Fruit fly (Drosophila melanogaster): ENCODE measurements around the gene Ran.

The Ran gene

DNA sequence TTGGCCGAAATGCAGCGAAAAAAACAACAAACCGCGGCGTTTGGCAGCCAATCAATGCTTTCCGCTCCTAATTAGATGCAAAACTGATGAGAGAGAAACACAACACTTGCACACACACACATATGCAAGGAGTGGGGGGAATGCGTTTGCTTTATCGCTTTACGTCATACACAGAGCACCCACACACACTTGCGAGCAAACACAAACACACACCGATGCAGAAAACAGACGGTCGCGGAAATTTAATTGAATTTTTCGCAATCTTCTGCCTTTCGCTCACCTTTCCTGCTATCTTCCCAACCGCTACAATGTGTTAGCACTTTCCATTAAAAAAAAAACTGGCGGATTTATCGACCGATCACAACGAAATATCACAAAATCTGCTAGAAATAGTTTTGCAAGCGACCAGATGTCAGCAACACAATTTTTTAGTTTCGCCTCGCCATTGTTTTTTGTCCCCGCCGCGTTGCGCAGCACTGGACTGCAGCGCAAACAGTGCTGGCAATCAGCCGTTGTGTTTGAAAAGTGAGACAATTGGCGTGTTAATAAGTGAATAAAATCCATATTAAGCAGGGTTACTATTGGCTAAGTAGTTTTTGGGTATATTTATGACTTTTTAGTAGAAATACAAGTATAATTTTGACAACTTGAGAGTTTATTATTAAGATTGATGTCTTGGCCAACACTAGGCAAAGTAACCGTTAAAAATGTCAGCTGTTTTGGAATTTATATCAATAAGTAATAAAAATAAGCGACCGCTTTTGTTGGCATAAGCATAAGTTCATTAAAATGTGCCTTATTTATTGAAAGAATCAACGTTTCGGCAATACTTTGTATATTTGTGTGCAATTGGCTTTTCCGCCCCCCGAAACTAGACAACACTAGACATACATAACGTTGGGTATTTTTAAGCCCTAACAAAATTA, 11.7 kb downstream of the Ran start, which contains the start of gene Klp10A:
Gene Klp10A, minus strand, starts transcription at position 532 of the 926 bp plus-strand sequence.
- TF ChIP-seq CG15710 (tag; optimal IDR thresholded peaks at IDR 0.05) (peak; percentile 22), CG8159 (tag; optimal IDR thresholded peaks at IDR 0.05) (no peak)

DNA sequence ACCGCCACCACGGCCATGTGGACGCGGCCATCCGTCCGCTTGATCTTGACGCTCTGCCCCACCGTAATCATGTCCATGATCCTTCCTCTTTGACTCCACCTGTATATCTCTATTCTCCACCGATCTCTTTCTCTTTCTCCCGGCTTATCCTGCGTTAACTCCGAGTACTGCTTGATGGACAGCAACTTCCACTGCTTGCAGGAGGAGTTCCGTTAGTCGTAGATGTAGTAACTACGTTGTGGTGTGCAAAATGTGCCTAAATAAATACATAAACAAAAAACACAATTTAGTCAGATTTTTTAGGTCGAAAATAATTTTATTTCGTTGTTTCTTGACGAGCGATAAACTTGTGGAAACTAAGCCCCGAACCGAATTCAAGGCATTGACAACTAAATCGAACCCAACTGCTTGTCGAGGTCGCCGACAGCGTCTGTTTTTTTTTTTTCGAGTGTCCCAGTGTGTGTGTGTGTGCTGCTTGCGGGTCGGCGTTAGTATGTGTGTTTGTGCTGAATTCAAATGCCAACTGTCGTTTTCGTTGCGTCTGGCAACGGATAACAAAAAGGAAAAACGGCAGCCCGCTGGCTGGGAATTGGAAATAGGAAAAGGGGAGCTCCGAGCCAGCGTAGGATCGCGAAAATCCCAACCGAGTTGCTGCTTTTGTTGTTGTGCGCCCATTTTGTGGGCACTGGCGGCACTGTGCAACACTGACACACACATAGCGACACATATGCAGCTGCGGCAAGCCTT, 12.5 kb downstream of the Ran start:
- TF ChIP-seq CG32121 (GFP tag; IDR thresholded peaks at IDR 0.05), result no peak
- peak; percentile 15 for TF ChIP-seq EcR (GFP tag; optimal IDR thresholded peaks at IDR 0.05)
- no peak for TF ChIP-seq fd96Ca (GFP tag; IDR thresholded peaks at IDR 0.05)

DNA sequence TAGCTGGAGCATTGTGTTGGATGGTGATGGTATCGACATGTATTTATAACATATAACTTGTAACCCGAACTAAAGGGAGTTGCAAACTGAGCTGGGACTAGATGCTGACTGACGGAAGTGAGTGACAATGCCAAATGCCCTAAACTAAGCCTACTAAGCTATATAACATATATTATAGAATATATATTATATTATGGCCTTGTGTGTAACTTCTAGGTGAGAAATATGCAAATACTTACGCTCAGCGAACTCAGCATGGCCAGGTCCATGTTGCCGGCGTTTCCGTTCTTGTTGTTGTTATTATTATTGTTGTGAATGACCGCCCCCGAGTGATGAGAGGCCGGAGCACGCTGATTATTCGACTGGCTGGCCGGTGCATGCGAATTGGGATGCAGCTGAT, 16.2 kb downstream of the Ran start, which contains the start of gene CG44385:
Gene CG44385, minus strand, starts transcription at position 101 of the 400 bp plus-strand sequence.
- TF ChIP-seq Snoo (tag; optimal IDR thresholded peaks at IDR 0.05), result no peak
- no peak for TF ChIP-seq CG32121 (GFP tag; IDR thresholded peaks at IDR 0.05)
- no peak for TF ChIP-seq CG12605 (GFP tag; IDR thresholded peaks at IDR 0.05)
- no peak for TF ChIP-seq CG13204 (GFP tag; optimal IDR thresholded peaks at IDR 0.05)
- TF ChIP-seq CG8159 (tag; optimal IDR thresholded peaks at IDR 0.05), result no peak
- TF ChIP-seq CG4496 (GFP tag; IDR thresholded peaks at IDR 0.05), result no peak
- no peak for TF ChIP-seq EcR (GFP tag; optimal IDR thresholded peaks at IDR 0.05)
- TF ChIP-seq gl (tag; optimal IDR thresholded peaks at IDR 0.05), result no peak

DNA sequence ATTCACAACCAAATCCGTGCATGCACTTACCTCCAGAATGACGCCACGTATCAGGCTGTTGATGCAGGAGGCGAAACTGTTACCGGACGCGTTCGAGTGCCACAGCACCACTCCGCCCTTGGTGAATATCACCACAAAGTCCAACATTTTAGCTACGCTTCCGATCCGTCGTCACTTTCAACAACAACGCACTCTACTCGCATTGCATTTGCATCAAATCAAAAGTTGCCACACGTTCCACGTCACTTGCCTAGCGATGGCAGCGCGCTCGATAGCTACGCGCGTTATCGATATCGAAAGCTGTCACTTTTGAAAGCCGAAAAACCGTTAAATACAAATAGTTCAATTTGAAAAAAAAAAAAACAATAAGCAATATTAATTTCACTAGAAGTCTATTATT, 19.7 kb downstream of the Ran start, which contains the start of gene SrpRalpha:
Gene SrpRalpha, minus strand, starts transcription at position 260 of the 400 bp plus-strand sequence.
- 0 out of 2 replicates have a peak, but pooled peaks have one; percentile 13 for TF ChIP-seq CG12605 (GFP tag; IDR thresholded peaks at IDR 0.05)
- no peak for TF ChIP-seq fd96Ca (GFP tag; IDR thresholded peaks at IDR 0.05)

DNA sequence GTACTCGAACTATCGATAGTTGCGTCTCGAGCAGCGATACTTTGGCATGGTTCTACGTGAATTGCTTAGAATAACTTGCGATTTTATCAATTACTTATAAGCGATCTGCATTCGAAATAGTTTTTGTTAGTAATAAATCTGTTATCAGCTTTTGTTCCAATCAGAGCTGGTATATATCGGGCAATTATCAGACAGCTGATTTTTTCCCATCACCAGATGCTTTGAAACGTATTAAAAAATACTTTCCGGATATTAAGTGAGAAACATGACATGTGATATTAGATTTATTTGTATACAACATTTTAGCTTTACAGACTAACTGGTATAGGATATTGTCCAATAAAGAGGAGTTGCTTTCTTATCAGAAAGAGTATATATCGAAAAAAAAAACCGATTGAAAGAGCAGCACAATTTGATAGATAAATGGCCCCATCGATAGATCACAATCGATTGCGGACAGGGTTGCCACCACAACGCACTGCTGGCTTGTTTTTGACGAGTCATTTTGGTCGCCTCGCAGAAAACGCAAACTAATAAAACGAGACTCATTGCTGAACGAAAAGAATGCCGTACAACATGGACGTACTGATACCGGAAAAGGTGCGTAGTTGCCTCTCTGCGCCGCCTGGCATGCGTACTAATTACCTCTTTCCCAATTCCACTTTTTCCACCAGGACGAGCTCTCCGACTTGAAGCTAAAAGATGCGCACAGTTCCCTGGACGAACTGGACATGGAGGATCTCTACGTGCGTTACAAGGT, 23.6 kb downstream of the Ran start, which contains the start of gene Rpt3:
Gene Rpt3, plus strand, starts transcription at position 353 of the 760 bp plus-strand sequence.
- TF ChIP-seq rn (GFP tag; IDR thresholded peaks at IDR 0.05), result no peak
- no peak for TF ChIP-seq CG12605 (GFP tag; IDR thresholded peaks at IDR 0.05)
- no peak for TF ChIP-seq CG32121 (GFP tag; IDR thresholded peaks at IDR 0.05)
- TF ChIP-seq CG17806 (tag; optimal IDR thresholded peaks at IDR 0.05), result no peak
- no peak for TF ChIP-seq Snoo (tag; optimal IDR thresholded peaks at IDR 0.05)
- TF ChIP-seq Pif1B (GFP tag; optimal IDR thresholded peaks at IDR 0.05), result no peak
- no peak for TF ChIP-seq CG8159 (tag; optimal IDR thresholded peaks at IDR 0.05)
- TF ChIP-seq CG10348 (GFP tag; IDR thresholded peaks at IDR 0.05), result no peak
- no peak for TF ChIP-seq fd96Ca (GFP tag; IDR thresholded peaks at IDR 0.05)
- TF ChIP-seq CG4496 (GFP tag; IDR thresholded peaks at IDR 0.05), result no peak; the same call in 2 of the 3 replicates
- no peak for TF ChIP-seq CG8301 (tag; optimal IDR thresholded peaks at IDR 0.05)
- no peak for TF ChIP-seq Pif1A (GFP tag; optimal IDR thresholded peaks at IDR 0.05)
- no peak for TF ChIP-seq CG14655 (GFP tag; optimal IDR thresholded peaks at IDR 0.05)
- no peak for TF ChIP-seq gl (tag; optimal IDR thresholded peaks at IDR 0.05)
- no peak for TF ChIP-seq CG9948 (tag; optimal IDR thresholded peaks at IDR 0.05)
- no peak for TF ChIP-seq CG34367 (tag; optimal IDR thresholded peaks at IDR 0.05)
- no peak for TF ChIP-seq CG13204 (GFP tag; optimal IDR thresholded peaks at IDR 0.05)
- TF ChIP-seq Ets98B (GFP tag; IDR thresholded peaks at IDR 0.05), result no peak
- no peak for TF ChIP-seq D1 (tag; optimal IDR thresholded peaks at IDR 0.05)

DNA sequence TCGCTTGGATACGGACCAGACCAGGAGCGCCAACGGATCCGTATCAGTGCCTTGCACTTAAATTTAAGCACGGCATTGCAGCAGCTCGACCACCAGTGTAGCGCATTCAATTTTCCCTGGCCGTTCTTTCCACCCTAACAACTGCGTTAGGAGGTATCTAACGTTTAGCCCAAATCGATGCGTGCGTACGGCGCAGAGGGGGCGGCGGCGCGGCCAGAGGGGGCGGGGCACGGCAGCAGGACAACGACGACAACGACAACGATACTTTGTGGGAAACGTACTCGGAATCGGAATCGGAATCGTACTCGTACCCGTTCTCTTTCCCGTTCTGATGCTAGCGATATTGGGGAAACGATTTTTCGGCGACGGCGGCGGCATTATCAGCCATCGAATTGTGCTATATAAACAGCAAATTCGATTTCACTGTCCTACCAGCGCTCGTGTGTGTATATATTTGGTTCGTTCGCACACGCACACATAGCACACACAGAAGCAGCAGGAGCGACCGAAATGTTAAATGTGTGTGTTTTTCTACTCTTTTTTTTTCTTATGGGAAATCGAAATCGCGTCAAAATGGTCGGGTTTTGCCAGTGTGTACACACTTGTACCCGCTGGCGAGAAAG, 24.3 kb downstream of the Ran start, which contains the start of gene CG11122:
Gene CG11122, minus strand, starts transcription at position 601 of the 623 bp plus-strand sequence.
- TF ChIP-seq Pif1B (GFP tag; optimal IDR thresholded peaks at IDR 0.05) (no peak), CG12605 (GFP tag; IDR thresholded peaks at IDR 0.05) (no peak), Ets98B (GFP tag; IDR thresholded peaks at IDR 0.05) (no peak), CG10348 (GFP tag; IDR thresholded peaks at IDR 0.05) (no peak), CG4496 (GFP tag; IDR thresholded peaks at IDR 0.05) (peak; percentile 36; the same call in 1 of the 3 replicates)
